Fruit fly (Drosophila melanogaster) whole organism, wandering third instar larva: Measurements from ENCODE around the gene mRpL20.

ENCODE experiments used
- HLH106 ChIP-seq: fragments of 200-800 bp; optimal IDR thresholded peaks from 3 replicates; lab custom pipeline; 2019; ENCODE audit warnings: missing biosample characterization, mild to moderate bottlenecking, missing genetic modification characterization, moderate library complexity
- br ChIP-seq: fragments of 200-800 bp; sonication (Bioruptor generic); optimal IDR thresholded peaks from 2 replicates; lab custom pipeline; 2016; ENCODE audit warnings: missing biosample characterization, missing genetic modification characterization
- jim ChIP-seq: fragments of 175-275, 200-325 bp; sonication (Bioruptor generic); optimal IDR thresholded peaks from 2 replicates; lab custom pipeline; 2016; ENCODE audit warnings: missing biosample characterization, mild to moderate bottlenecking, missing genetic modification characterization

DNA sequence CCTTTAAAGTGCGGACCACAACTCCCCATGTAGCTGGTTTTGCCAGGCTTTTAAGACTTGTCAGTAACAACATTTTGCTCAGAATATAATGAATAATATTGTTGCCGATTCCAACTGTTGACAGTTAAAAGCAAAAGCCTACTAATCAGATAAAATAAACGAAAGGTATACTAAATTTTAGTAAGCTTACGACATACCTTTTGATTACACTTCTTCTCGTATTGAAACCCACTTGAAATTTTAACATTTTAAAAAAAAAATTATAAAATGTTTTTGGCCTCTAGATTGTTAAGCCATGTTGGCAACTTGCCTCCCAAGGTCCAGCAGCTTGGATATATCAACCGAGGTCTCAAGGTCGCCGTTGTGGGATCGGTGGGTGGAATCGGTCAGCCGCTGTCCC lies 45.4 kb downstream of the mRpL20 start, which contains the start of the genes CG10748 and CG10749:
- TF ChIP-seq HLH106 (tag; lab: Kevin White, UChicago): no peak
- no peak for TF ChIP-seq jim
- no peak for TF ChIP-seq br (GFP tag; lab: Kevin White, UChicago)
